Fruit fly (Drosophila melanogaster) whole organism, prepupa: ENCODE measurements around the gene CG14535.
A peak's percentile ranks its signal among the peaks of the same experiment; 100 is the strongest.

Experiments used
- Blimp-1 ChIP-seq: fragments of 200-800 bp; sonication (Bioruptor generic); optimal IDR thresholded peaks from 3 replicates; lab custom pipeline; 2017; ENCODE audit warnings: missing biosample characterization, missing genetic modification characterization, mild to moderate bottlenecking, moderate library complexity, missing genetic modification reagents
- CG10631 ChIP-seq: fragments of 200-800 bp; sonication (Bioruptor generic); optimal IDR thresholded peaks from 2 replicates; lab custom pipeline; 2016; ENCODE audit warnings: missing biosample characterization, missing genetic modification characterization
- CG10669 ChIP-seq: fragments of 200-800 bp; sonication (Bioruptor generic); optimal IDR thresholded peaks from 3 replicates; lab custom pipeline; 2018; ENCODE audit warnings: missing biosample characterization, mild to moderate bottlenecking, missing genetic modification characterization, moderate library complexity
- CG11902 ChIP-seq: fragments of 200-800 bp; sonication (Bioruptor generic); optimal IDR thresholded peaks from 3 replicates; lab custom pipeline; 2016; ENCODE audit warnings: missing biosample characterization, missing genetic modification characterization
- CG15336 ChIP-seq: fragments of 200-800 bp; sonication (Bioruptor generic); IDR thresholded peaks from 2 replicates; pipeline ENCODE4 v1.3.6; 2022; ENCODE audit warnings: missing biosample characterization, missing genetic modification characterization
- CG1621 ChIP-seq: fragments of 200-800 bp; sonication (Bioruptor generic); optimal IDR thresholded peaks from 3 replicates; lab custom pipeline; 2018; ENCODE audit warnings: missing biosample characterization, mild to moderate bottlenecking, missing genetic modification characterization
- CG16779 ChIP-seq: fragments of 200-800 bp; sonication (Bioruptor generic); optimal IDR thresholded peaks from 3 replicates; lab custom pipeline; 2017; ENCODE audit warnings: missing biosample characterization, mild to moderate bottlenecking, missing genetic modification characterization
- CG3032 ChIP-seq: fragments of 200-800 bp; optimal IDR thresholded peaks from 2 replicates; lab custom pipeline; 2019; ENCODE audit warnings: missing biosample characterization, mild to moderate bottlenecking, missing genetic modification characterization, moderate library complexity
- CG31627 ChIP-seq: fragments of 200-800 bp; sonication (Bioruptor generic); optimal IDR thresholded peaks from 3 replicates; lab custom pipeline; 2016; ENCODE audit warnings: missing biosample characterization, missing genetic modification characterization
- CG32006 ChIP-seq: fragments of 200-800 bp; sonication (Bioruptor generic); optimal IDR thresholded peaks from 3 replicates; lab custom pipeline; 2017; ENCODE audit warnings: missing biosample characterization, mild to moderate bottlenecking, missing genetic modification characterization
- CG34406 ChIP-seq: fragments of 200-800 bp; sonication (Bioruptor generic); optimal IDR thresholded peaks from 3 replicates; lab custom pipeline; 2016; ENCODE audit warnings: missing biosample characterization, missing genetic modification characterization
- CG3919 ChIP-seq: fragments of 200-800 bp; sonication (Bioruptor generic); optimal IDR thresholded peaks from 3 replicates; lab custom pipeline; 2016; ENCODE audit warnings: missing biosample characterization, missing genetic modification characterization
- CG6163 ChIP-seq: fragments of 200-800 bp; sonication (Bioruptor generic); IDR thresholded peaks from 3 replicates; pipeline ENCODE4 v1.3.6; 2022; ENCODE audit warnings: missing biosample characterization, missing genetic modification characterization
- CG6276 ChIP-seq: fragments of 200-800 bp; sonication (Bioruptor generic); optimal IDR thresholded peaks from 2 replicates; lab custom pipeline; 2017; ENCODE audit warnings: missing biosample characterization, mild to moderate bottlenecking, missing genetic modification characterization
- CG6792 ChIP-seq: fragments of 200-800 bp; sonication (Bioruptor generic); optimal IDR thresholded peaks from 3 replicates; lab custom pipeline; 2016; ENCODE audit warnings: missing biosample characterization, missing genetic modification characterization
- CG6808 ChIP-seq: fragments of 200-800 bp; sonication (Bioruptor generic); optimal IDR thresholded peaks from 3 replicates; lab custom pipeline; 2017; ENCODE audit warnings: missing biosample characterization, missing genetic modification characterization, mild to moderate bottlenecking, moderate library complexity, missing genetic modification reagents
- CG7368 ChIP-seq: fragments of 200-800 bp; sonication (Bioruptor generic); optimal IDR thresholded peaks from 3 replicates; lab custom pipeline; 2016; ENCODE audit warnings: missing biosample characterization, missing genetic modification characterization
- CG8119 ChIP-seq: fragments of 200-800 bp; sonication (Bioruptor generic); IDR thresholded peaks from 3 replicates; pipeline ENCODE4 v1.3.6; 2022; ENCODE audit warnings: missing biosample characterization, missing genetic modification characterization
- CG9139 ChIP-seq: fragments of 200-800 bp; sonication (Bioruptor generic); optimal IDR thresholded peaks from 3 replicates; lab custom pipeline; 2017; ENCODE audit warnings: missing biosample characterization, mild to moderate bottlenecking, missing genetic modification characterization
- Eip75B ChIP-seq: fragments of 200-800 bp; sonication (Bioruptor generic); optimal IDR thresholded peaks from 3 replicates; lab custom pipeline; 2016; ENCODE audit warnings: missing biosample characterization, missing genetic modification characterization
- Eip78C ChIP-seq: fragments of 200-800 bp; sonication (Bioruptor generic); peaks from one replicate; lab custom pipeline; 2016; ENCODE audit warnings: missing biosample characterization, missing genetic modification characterization
- Eip93F ChIP-seq: fragments of 200-800 bp; sonication (Bioruptor generic); optimal IDR thresholded peaks from 2 replicates; lab custom pipeline; 2016; ENCODE audit warnings: missing biosample characterization, mild to moderate bottlenecking, missing genetic modification characterization
- Ets21C ChIP-seq: fragments of 200-800 bp; sonication (Bioruptor generic); optimal IDR thresholded peaks from 3 replicates; lab custom pipeline; 2016; ENCODE audit warnings: missing biosample characterization, missing genetic modification characterization
- Ets96B ChIP-seq: fragments of 200-800 bp; optimal IDR thresholded peaks from 2 replicates; lab custom pipeline; 2019; ENCODE audit warnings: missing biosample characterization, mild to moderate bottlenecking, missing genetic modification characterization, moderate library complexity
- Gug ChIP-seq: fragments of 200-800 bp; sonication (Bioruptor generic); IDR thresholded peaks from 2 replicates; pipeline ENCODE4 v1.3.6; 2022; ENCODE audit warnings: missing biosample characterization, missing genetic modification characterization
- Hr38 ChIP-seq: sonication (Bioruptor generic); optimal IDR thresholded peaks from 2 replicates; lab custom pipeline; 2016; ENCODE audit warnings: missing biosample characterization, missing genetic modification characterization
- Hr39 ChIP-seq: fragments of 200-800 bp; sonication (Bioruptor generic); optimal IDR thresholded peaks from 2 replicates; lab custom pipeline; 2016; ENCODE audit warnings: missing biosample characterization, missing genetic modification characterization
- Hr4 ChIP-seq: fragments of 200-800 bp; sonication (Bioruptor generic); optimal IDR thresholded peaks from 3 replicates; lab custom pipeline; 2016; ENCODE audit warnings: missing biosample characterization, missing genetic modification characterization
- Lpt ChIP-seq: fragments of 200-800 bp; sonication (Bioruptor generic); optimal IDR thresholded peaks from 3 replicates; lab custom pipeline; 2016; ENCODE audit warnings: missing biosample characterization, missing genetic modification characterization
- Met ChIP-seq: fragments of 200-800 bp; sonication (Bioruptor generic); optimal IDR thresholded peaks from 3 replicates; lab custom pipeline; 2016; ENCODE audit warnings: missing biosample characterization, missing genetic modification characterization
- Sox102F ChIP-seq: fragments of 200-800 bp; sonication (Bioruptor generic); optimal IDR thresholded peaks from 2 replicates; lab custom pipeline; 2016; ENCODE audit warnings: missing biosample characterization, mild to moderate bottlenecking, missing genetic modification characterization
- Sox14 ChIP-seq: fragments of 200-800 bp; sonication (Bioruptor generic); optimal IDR thresholded peaks from 3 replicates; lab custom pipeline; 2016; ENCODE audit warnings: missing biosample characterization, missing genetic modification characterization
- cyc ChIP-seq: fragments of 200-800 bp; sonication (Bioruptor generic); optimal IDR thresholded peaks from 3 replicates; lab custom pipeline; 2016; ENCODE audit warnings: missing biosample characterization, missing genetic modification characterization
- dac ChIP-seq: fragments of 200-800 bp; sonication (Bioruptor generic); optimal IDR thresholded peaks from 2 replicates; lab custom pipeline; 2017; ENCODE audit warnings: missing biosample characterization, mild to moderate bottlenecking, missing genetic modification characterization
- dsx ChIP-seq: fragments of 200-800 bp; optimal IDR thresholded peaks from 3 replicates; lab custom pipeline; 2019; ENCODE audit warnings: missing biosample characterization, mild to moderate bottlenecking, missing genetic modification characterization, moderate library complexity; ENCODE audit not compliant: poor library complexity, severe bottlenecking
- eg ChIP-seq: fragments of 200-800 bp; sonication (Bioruptor generic); IDR thresholded peaks from 3 replicates; pipeline ENCODE4 v1.3.6; 2022; ENCODE audit warnings: missing biosample characterization, missing genetic modification characterization
- esn ChIP-seq: fragments of 200-800 bp; sonication (Bioruptor generic); optimal IDR thresholded peaks from 2 replicates; lab custom pipeline; 2016; ENCODE audit warnings: missing biosample characterization, mild to moderate bottlenecking, missing genetic modification characterization, moderate library complexity
- fkh ChIP-seq: fragments of 200-800 bp; sonication (Bioruptor generic); optimal IDR thresholded peaks from 3 replicates; lab custom pipeline; 2017; ENCODE audit warnings: missing biosample characterization, mild to moderate bottlenecking, missing genetic modification characterization, moderate library complexity
- net ChIP-seq: fragments of 200-800 bp; sonication (Bioruptor generic); optimal IDR thresholded peaks from 3 replicates; lab custom pipeline; 2016; ENCODE audit warnings: missing biosample characterization, missing genetic modification characterization
- salr ChIP-seq, 2 experiments: fragments of 200-800 bp; sonication (Bioruptor generic); optimal IDR thresholded peaks; 3 replicates each; lab custom pipeline; 2016 to 2018; ENCODE audit warnings: missing biosample characterization in 2 of 2, missing genetic modification characterization in 2 of 2, mild to moderate bottlenecking in 1 of 2
- ss ChIP-seq, 2 experiments: fragments of 200-800 bp; sonication (Bioruptor generic); optimal IDR thresholded peaks; 2 replicates in 1 of 2; 3 replicates in 1 of 2; lab custom pipeline; 2017 to 2018; ENCODE audit warnings: mild to moderate bottlenecking in 2 of 2, missing biosample characterization in 2 of 2, missing genetic modification characterization in 2 of 2, moderate library complexity in 1 of 2
- svp ChIP-seq: fragments of 200-800 bp; sonication (Bioruptor generic); peaks from one replicate; lab custom pipeline; 2016; ENCODE audit warnings: missing biosample characterization, missing genetic modification characterization
- topi ChIP-seq: fragments of 200-800 bp; sonication (Bioruptor generic); optimal IDR thresholded peaks from 3 replicates; lab custom pipeline; 2016; ENCODE audit warnings: missing biosample characterization, missing genetic modification characterization
- vri ChIP-seq: fragments of 200-800 bp; sonication (Bioruptor generic); optimal IDR thresholded peaks from 3 replicates; lab custom pipeline; 2016; ENCODE audit warnings: missing biosample characterization, mild to moderate bottlenecking, missing genetic modification characterization

The CG14535 gene

DNA sequence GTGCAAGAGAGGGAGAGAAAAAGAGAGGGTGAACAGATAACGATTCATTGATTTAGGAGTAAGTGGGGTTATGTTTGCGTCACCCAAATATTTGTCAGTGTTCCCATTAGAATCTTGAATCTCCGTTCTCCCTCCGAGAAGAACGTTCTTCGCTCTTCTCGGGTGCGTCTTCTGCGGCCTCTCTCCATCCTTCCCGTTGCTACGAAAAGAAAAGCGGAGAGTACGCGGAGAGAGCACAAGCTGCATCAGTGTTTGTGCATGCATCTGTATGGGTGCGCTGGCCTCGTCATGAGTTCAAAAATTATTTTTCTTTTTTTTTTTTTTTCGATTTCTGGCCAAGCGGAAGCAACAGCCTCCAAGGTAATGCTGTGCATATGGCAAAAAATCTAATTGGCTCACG is 26.4 kb downstream of the CG14535 start (continued):
- no peak for TF ChIP-seq ss (GFP tag; optimal IDR thresholded peaks at IDR 0.05; lab: Kevin White, UChicago)

DNA sequence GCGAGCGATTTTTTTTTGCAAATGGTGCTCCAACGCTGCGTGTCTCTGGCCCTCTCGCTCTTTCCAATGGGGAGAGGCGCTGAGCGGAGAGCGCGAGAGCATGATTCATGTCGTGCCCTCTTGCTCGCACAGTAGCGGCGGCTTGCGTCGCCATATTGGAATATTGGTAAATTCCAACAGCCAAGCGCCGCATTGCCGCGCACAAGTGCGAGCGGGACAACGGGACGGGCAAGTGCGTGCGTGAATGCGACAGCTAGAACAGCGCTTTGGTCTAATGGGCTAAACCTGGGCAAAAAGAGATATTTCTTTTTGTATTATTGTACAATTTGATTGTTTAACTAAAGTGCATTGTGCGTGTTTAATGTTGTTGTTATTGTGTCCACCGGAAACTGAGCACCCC is 27.0 kb downstream of the CG14535 start:
- TF ChIP-seq cyc (GFP tag; lab: Kevin White, UChicago) (no peak), CG1621 (peak; percentile 8), topi (GFP tag; lab: Kevin White, UChicago) (peak; percentile 36), svp (GFP tag; lab: Kevin White, UChicago) (peak; percentile 76), salr (GFP tag; optimal IDR thresholded peaks at IDR 0.05; lab: Kevin White, UChicago) (peak; percentile 20 to 23), eg (GFP tag; lab: Robert Waterston, UW) (peak; percentile 66), dsx (peak; percentile 25), CG10631 (GFP tag; lab: Kevin White, UChicago) (no peak), CG15336 (GFP tag; lab: Robert Waterston, UW) (peak; percentile 53; the same call in 1 of the 2 replicates), CG34406 (GFP tag; lab: Kevin White, UChicago) (peak; percentile 32), Ets21C (GFP tag; lab: Kevin White, UChicago) (no peak), CG11902 (GFP tag; lab: Kevin White, UChicago) (no peak), CG10669 (GFP tag; lab: Kevin White, UChicago) (no peak), Gug (GFP tag; lab: Robert Waterston, UW) (peak; percentile 30; the same call in 1 of the 2 replicates), fkh (GFP tag; lab: Kevin White, UChicago) (peak; percentile 88), Met (peak; percentile 28), Ets96B (tag; lab: Kevin White, UChicago) (peak; percentile 8), CG6276 (GFP tag; lab: Kevin White, UChicago) (peak; percentile 2), vri (GFP tag; lab: Kevin White, UChicago) (peak; percentile 83), CG6808 (GFP tag; lab: Kevin White, UChicago) (peak; percentile 41), Sox14 (peak; percentile 53), CG32006 (GFP tag; lab: Kevin White, UChicago) (peak; percentile 40), net (GFP tag; lab: Kevin White, UChicago) (peak; percentile 26), CG6163 (GFP tag; lab: Robert Waterston, UW) (peak; percentile 76), CG3919 (GFP tag; lab: Kevin White, UChicago) (no peak), Lpt (GFP tag; lab: Kevin White, UChicago) (peak; percentile 31), Eip78C (GFP tag; lab: Kevin White, UChicago) (peak; percentile 77), CG6792 (GFP tag; lab: Kevin White, UChicago) (no peak), Hr39 (no peak), Eip75B (GFP tag; lab: Kevin White, UChicago) (peak; percentile 37), esn (GFP tag; lab: Kevin White, UChicago) (no peak), CG8119 (GFP tag; lab: Robert Waterston, UW) (peak; percentile 29; the same call in 1 of the 3 replicates), CG16779 (tag; lab: Kevin White, UChicago) (peak; percentile 25), ss (GFP tag; optimal IDR thresholded peaks at IDR 0.05; lab: Kevin White, UChicago) (peak; percentile 39 to 59), CG3032 (tag; lab: Kevin White, UChicago) (peak; percentile 41), CG9139 (peak; percentile 30)

DNA sequence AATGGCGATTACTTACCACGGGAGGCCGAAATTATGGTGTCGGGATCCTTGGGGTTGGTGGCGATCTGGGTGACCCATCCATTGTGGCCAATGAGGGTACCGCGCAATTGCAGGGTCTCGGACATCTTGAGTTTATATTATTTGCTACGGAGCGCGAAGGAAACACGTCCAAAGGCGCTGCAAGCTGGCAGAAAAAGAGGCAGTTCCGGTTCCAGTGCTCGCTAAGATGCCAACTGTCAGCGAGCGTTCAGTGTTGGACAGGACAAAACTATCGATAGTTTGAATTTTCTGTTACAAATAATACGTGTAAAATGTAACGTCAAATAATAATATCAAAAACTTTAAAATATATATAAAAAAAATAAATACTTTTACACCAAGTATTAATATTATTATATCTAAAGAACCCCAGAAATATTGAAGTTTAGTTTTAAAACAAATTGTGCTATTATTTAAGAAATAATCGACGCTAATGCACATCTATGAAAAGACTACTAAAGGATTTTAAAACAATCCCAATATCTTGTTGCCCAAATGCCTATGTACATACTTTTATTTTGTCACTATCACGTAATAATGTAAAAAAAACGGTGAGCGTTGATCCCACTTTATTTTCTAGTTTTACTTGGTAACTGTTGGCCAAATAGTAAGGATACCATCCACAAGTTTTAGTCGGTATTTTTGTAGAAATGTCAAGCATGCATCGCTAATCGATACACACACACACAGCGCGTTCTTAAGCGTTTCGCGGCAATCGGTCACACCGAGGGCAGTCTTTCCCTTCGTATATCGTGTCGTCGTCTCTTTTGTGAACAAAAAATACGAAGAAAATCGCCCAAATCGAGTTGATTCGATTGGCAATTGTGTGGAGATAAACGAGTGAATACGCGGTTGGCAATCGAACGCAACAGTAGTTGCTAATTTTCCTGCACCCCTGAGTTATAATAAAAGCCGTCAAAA is 27.9 kb downstream of the CG14535 start, which contains the start of the genes Rack1 and mts:
Gene Rack1 (minus strand): TSS at position 271 of the 960 bp plus-strand sequence.
Gene mts (plus strand): TSS at position 606 of the 960 bp plus-strand sequence.
- TF ChIP-seq CG10631 (GFP tag; lab: Kevin White, UChicago) (peak; percentile 63), Sox102F (GFP tag; lab: Kevin White, UChicago) (peak; percentile 78), CG1621 (peak; percentile 62), Eip93F (GFP tag; lab: Kevin White, UChicago) (no peak), CG31627 (GFP tag; lab: Kevin White, UChicago) (peak; percentile 64), CG16779 (tag; lab: Kevin White, UChicago) (peak; percentile 73), Gug (GFP tag; lab: Robert Waterston, UW) (no peak), dac (GFP tag; lab: Kevin White, UChicago) (peak; percentile 54), Blimp-1 (peak; percentile 59), Ets96B (tag; lab: Kevin White, UChicago) (no peak), CG7368 (peak; percentile 74), CG32006 (GFP tag; lab: Kevin White, UChicago) (no peak), Hr4 (GFP tag; lab: Kevin White, UChicago) (peak; percentile 43), Hr38 (GFP tag; lab: Kevin White, UChicago) (no peak), CG6792 (GFP tag; lab: Kevin White, UChicago) (peak; percentile 57), topi (GFP tag; lab: Kevin White, UChicago) (peak; percentile 79), CG6163 (GFP tag; lab: Robert Waterston, UW) (peak; percentile 86), Eip75B (GFP tag; lab: Kevin White, UChicago) (peak; percentile 71), CG3919 (GFP tag; lab: Kevin White, UChicago) (peak; percentile 90), Sox14 (no peak), Eip78C (GFP tag; lab: Kevin White, UChicago) (peak; percentile 94), CG3032 (tag; lab: Kevin White, UChicago) (peak; percentile 60)
